Worm (Caenorhabditis elegans) whole organism, L1 larva: Measurements from ENCODE around the gene dhs-6.

Source experiments
- C16A3.4 ChIP-seq: fragments of 150-350 bp; optimal IDR thresholded peaks from 2 replicates; lab custom pipeline; 2014; ENCODE audit warnings: missing biosample characterization, missing genetic modification characterization
- C34B4.2 ChIP-seq: sonication (generic microtip); optimal IDR thresholded peaks from 2 replicates; lab custom pipeline; 2017; ENCODE audit warnings: mild to moderate bottlenecking, missing genetic modification characterization, missing compliant biosample characterization
- F16B12.6 ChIP-seq: fragments of 150-350 bp; optimal IDR thresholded peaks from 2 replicates; lab custom pipeline; 2014; ENCODE audit warnings: missing biosample characterization, missing genetic modification characterization
- Y116A8C.19 ChIP-seq: sonication (generic microtip); optimal IDR thresholded peaks from 2 replicates; lab custom pipeline; 2016; ENCODE audit warnings: missing compliant biosample characterization, missing genetic modification characterization, borderline replicate concordance
- aha-1 ChIP-seq: fragments of 150-350 bp; optimal IDR thresholded peaks from 2 replicates; lab custom pipeline; 2014; ENCODE audit warnings: missing biosample characterization, missing genetic modification characterization
- alr-1 ChIP-seq: fragments of 200-800 bp; sonication (Bioruptor generic); optimal IDR thresholded peaks from 2 replicates; lab custom pipeline; 2018; ENCODE audit warnings: borderline replicate concordance, mild to moderate bottlenecking, missing genetic modification characterization, missing compliant biosample characterization
- aly-2 ChIP-seq: fragments of 150-350 bp; optimal IDR thresholded peaks from 2 replicates; lab custom pipeline; 2014; ENCODE audit warnings: missing biosample characterization, missing genetic modification characterization
- ceh-63 ChIP-seq: fragments of 200-800 bp; sonication (Bioruptor generic); optimal IDR thresholded peaks from 2 replicates; lab custom pipeline; 2018; ENCODE audit warnings: mild to moderate bottlenecking, missing genetic modification characterization, missing compliant biosample characterization
- ceh-8 ChIP-seq: fragments of 200-800 bp; sonication (Bioruptor generic); optimal IDR thresholded peaks from 2 replicates; lab custom pipeline; 2018; ENCODE audit warnings: mild to moderate bottlenecking, missing genetic modification characterization, moderate library complexity, missing compliant biosample characterization
- ceh-82 ChIP-seq, 3 experiments: fragments of 150-350 bp in 1 of 3; sonication (generic microtip) in 2 of 3; optimal IDR thresholded peaks; 2 replicates each; lab custom pipeline; 2014 to 2017; ENCODE audit warnings: missing biosample characterization in 3 of 3, missing genetic modification characterization in 3 of 3
- ceh-88 ChIP-seq: fragments of 200-800 bp; sonication (Bioruptor generic); IDR thresholded peaks from 2 replicates; pipeline ENCODE4 v1.3.6; 2022; ENCODE audit warnings: missing genetic modification characterization, missing compliant biosample characterization
- ceh-90 ChIP-seq: sonication (generic microtip); optimal IDR thresholded peaks from 2 replicates; lab custom pipeline; 2016; ENCODE audit warnings: missing genetic modification characterization, missing compliant biosample characterization
- ces-1 ChIP-seq: fragments of 150-350 bp; optimal IDR thresholded peaks from 2 replicates; lab custom pipeline; 2014; ENCODE audit warnings: missing biosample characterization, missing genetic modification reagents, missing genetic modification characterization
- dsc-1 ChIP-seq: sonication (generic microtip); optimal IDR thresholded peaks from 2 replicates; lab custom pipeline; 2016; ENCODE audit warnings: mild to moderate bottlenecking, missing genetic modification characterization, missing compliant biosample characterization
- efl-3 ChIP-seq: fragments of 200-800 bp; sonication (Bioruptor generic); optimal IDR thresholded peaks from 2 replicates; lab custom pipeline; 2018; ENCODE audit warnings: mild to moderate bottlenecking, missing genetic modification characterization, missing compliant biosample characterization
- elt-3 ChIP-seq, 6 experiments: fragments of 150-350 bp in 1 of 6; sonication (generic microtip); optimal IDR thresholded peaks; 2 replicates each; lab custom pipeline; 2017 to 2018; ENCODE audit warnings: missing biosample characterization in 6 of 6, missing genetic modification characterization in 6 of 6, inconsistent platforms in 1 of 6
- fkh-10 ChIP-seq: sonication (generic microtip); optimal IDR thresholded peaks from 2 replicates; lab custom pipeline; 2017; ENCODE audit warnings: missing biosample characterization, missing genetic modification reagents, missing genetic modification characterization
- fkh-4 ChIP-seq: sonication (generic microtip); optimal IDR thresholded peaks from 2 replicates; lab custom pipeline; 2016; ENCODE audit warnings: missing compliant biosample characterization, missing genetic modification characterization, borderline replicate concordance
- hlh-4 ChIP-seq: sonication (generic microtip); optimal IDR thresholded peaks from 2 replicates; lab custom pipeline; 2016; ENCODE audit warnings: mild to moderate bottlenecking, missing genetic modification characterization, missing compliant biosample characterization
- irx-1 ChIP-seq: sonication (generic microtip); optimal IDR thresholded peaks from 2 replicates; lab custom pipeline; 2016; ENCODE audit warnings: missing genetic modification characterization, missing compliant biosample characterization
- lin-14 ChIP-seq: fragments of 200-800 bp; sonication (Bioruptor generic); optimal IDR thresholded peaks from 2 replicates; lab custom pipeline; 2018; ENCODE audit warnings: mild to moderate bottlenecking, missing genetic modification characterization, moderate library complexity, missing compliant biosample characterization
- lin-15B ChIP-seq: fragments of 150-350 bp; sonication (generic microtip); optimal IDR thresholded peaks from 3 replicates; lab custom pipeline; 2014; ENCODE audit warnings: missing biosample characterization, missing genetic modification characterization
- lin-39 ChIP-seq: fragments of 150-350 bp; optimal IDR thresholded peaks from 2 replicates; lab custom pipeline; 2014; ENCODE audit warnings: missing biosample characterization, missing genetic modification reagents, missing genetic modification characterization
- lir-3 ChIP-seq: sonication (generic microtip); optimal IDR thresholded peaks from 2 replicates; lab custom pipeline; 2016; ENCODE audit warnings: mild to moderate bottlenecking, missing genetic modification characterization, moderate library complexity, missing compliant biosample characterization; ENCODE audit not compliant: poor library complexity
- mab-9 ChIP-seq: fragments of 200-800 bp; sonication (Bioruptor generic); IDR thresholded peaks from 2 replicates; pipeline ENCODE4 v1.3.6; 2022; ENCODE audit warnings: missing genetic modification reagents, missing genetic modification characterization, missing compliant biosample characterization
- mdl-1 ChIP-seq, 2 experiments: fragments of 150-350 bp; optimal IDR thresholded peaks; 2 replicates each; lab custom pipeline; 2014 to 2017; ENCODE audit warnings: missing biosample characterization in 2 of 2, missing genetic modification characterization in 2 of 2, inconsistent platforms in 1 of 2
- mep-1 ChIP-seq: fragments of 150-350 bp; optimal IDR thresholded peaks from 2 replicates; lab custom pipeline; 2014; ENCODE audit warnings: missing biosample characterization, missing genetic modification characterization
- nhr-12 ChIP-seq: sonication (generic microtip); optimal IDR thresholded peaks from 2 replicates; lab custom pipeline; 2017; ENCODE audit warnings: missing biosample characterization, missing genetic modification characterization
- nhr-19 ChIP-seq: fragments of 200-800 bp; sonication (Bioruptor generic); conservative IDR thresholded peaks from 2 replicates; pipeline ENCODE4 v1.3.6; 2022; ENCODE audit warnings: missing genetic modification characterization, missing compliant biosample characterization
- nhr-237 ChIP-seq: fragments of 150-350 bp; optimal IDR thresholded peaks from 2 replicates; lab custom pipeline; 2014; ENCODE audit warnings: missing biosample characterization, missing genetic modification characterization
- nhr-28 ChIP-seq: fragments of 150-350 bp; optimal IDR thresholded peaks from 2 replicates; lab custom pipeline; 2014; ENCODE audit warnings: missing biosample characterization, missing genetic modification characterization
- nhr-71 ChIP-seq: sonication (generic microtip); optimal IDR thresholded peaks from 2 replicates; lab custom pipeline; 2016; ENCODE audit warnings: mild to moderate bottlenecking, missing genetic modification characterization, moderate library complexity, missing compliant biosample characterization
- nhr-77 ChIP-seq: fragments of 150-350 bp; optimal IDR thresholded peaks from 2 replicates; lab custom pipeline; 2014; ENCODE audit warnings: missing biosample characterization, missing genetic modification characterization
- nhr-85 ChIP-seq: sonication (generic microtip); peaks from one replicate; lab custom pipeline; 2016; ENCODE audit warnings: missing genetic modification characterization, inconsistent platforms, missing compliant biosample characterization
- nhr-90 ChIP-seq: sonication (generic microtip); optimal IDR thresholded peaks from 2 replicates; lab custom pipeline; 2016; ENCODE audit warnings: mild to moderate bottlenecking, missing genetic modification characterization, missing compliant biosample characterization; ENCODE audit not compliant: poor library complexity
- pag-3 ChIP-seq: sonication (generic microtip); optimal IDR thresholded peaks from 2 replicates; lab custom pipeline; 2017; ENCODE audit warnings: missing genetic modification characterization, mild to moderate bottlenecking, missing compliant biosample characterization, antibody characterized with exemption, borderline replicate concordance; ENCODE audit not compliant: insufficient read depth
- pax-3 ChIP-seq: fragments of 200-800 bp; sonication (Bioruptor generic); optimal IDR thresholded peaks from 2 replicates; lab custom pipeline; 2018; ENCODE audit warnings: mild to moderate bottlenecking, missing genetic modification characterization, moderate library complexity, missing compliant biosample characterization
- snpc-4 ChIP-seq: fragments of 150-350 bp; optimal IDR thresholded peaks from 2 replicates; lab custom pipeline; 2014; ENCODE audit warnings: missing biosample characterization, missing genetic modification characterization
- sox-4 ChIP-seq: sonication (generic microtip); optimal IDR thresholded peaks from 2 replicates; lab custom pipeline; 2016; ENCODE audit warnings: missing genetic modification characterization, missing compliant biosample characterization
- sptf-1 ChIP-seq: fragments of 150-350 bp; optimal IDR thresholded peaks from 2 replicates; lab custom pipeline; 2014; ENCODE audit warnings: missing biosample characterization, missing genetic modification characterization
- sup-37 ChIP-seq: fragments of 200-800 bp; sonication (Bioruptor generic); optimal IDR thresholded peaks from 2 replicates; lab custom pipeline; 2018; ENCODE audit warnings: mild to moderate bottlenecking, missing genetic modification characterization, missing compliant biosample characterization
- tbx-2 ChIP-seq: sonication (generic microtip); optimal IDR thresholded peaks from 2 replicates; lab custom pipeline; 2016; ENCODE audit warnings: missing genetic modification characterization, missing compliant biosample characterization
- tlp-1 ChIP-seq: fragments of 150-350 bp; optimal IDR thresholded peaks from 2 replicates; lab custom pipeline; 2014; ENCODE audit warnings: missing biosample characterization, missing genetic modification characterization
- unc-130 ChIP-seq: fragments of 150-350 bp; optimal IDR thresholded peaks from 2 replicates; lab custom pipeline; 2017; ENCODE audit warnings: missing biosample characterization, missing genetic modification characterization, inconsistent platforms
- unc-30 ChIP-seq: sonication (generic microtip); optimal IDR thresholded peaks from 2 replicates; lab custom pipeline; 2017; ENCODE audit warnings: missing biosample characterization, missing genetic modification characterization
- vab-15 ChIP-seq: sonication (generic microtip); optimal IDR thresholded peaks from 2 replicates; lab custom pipeline; 2017; ENCODE audit warnings: missing genotype, mild to moderate bottlenecking, missing genetic modification characterization, missing compliant biosample characterization
- zag-1 ChIP-seq: fragments of 150-350 bp; optimal IDR thresholded peaks from 2 replicates; lab custom pipeline; 2014; ENCODE audit warnings: missing biosample characterization, missing genetic modification characterization
- zip-4 ChIP-seq: fragments of 200-800 bp; sonication (Bioruptor generic); optimal IDR thresholded peaks from 2 replicates; lab custom pipeline; 2018; ENCODE audit warnings: mild to moderate bottlenecking, missing genetic modification characterization, moderate library complexity, missing compliant biosample characterization
- ztf-4 ChIP-seq: fragments of 150-350 bp; optimal IDR thresholded peaks from 2 replicates; lab custom pipeline; 2014; ENCODE audit warnings: missing biosample characterization, missing genetic modification characterization

The dhs-6 gene

ce11 chrII:5661735-5662177 lies 42.6 kb upstream of the dhs-6 start (continued):
- TF ChIP-seq lin-14 (peak; percentile 88), zip-4 (GFP tag; lab: Kevin White, UChicago) (peak; percentile 45), ceh-88 (peak; percentile 85), lin-15B (no peak), ceh-82 (tag; optimal IDR thresholded peaks at IDR 0.05; lab: Kevin White, UChicago) (peak; percentile 76 to 92 (median 90)), ztf-4 (tag; lab: Kevin White, UChicago) (peak; percentile 98), elt-3 (tag; optimal IDR thresholded peaks at IDR 0.05; lab: Kevin White, UChicago) (peak in 1 of 6 experiments; percentile 43), zag-1 (tag; lab: Kevin White, UChicago) (peak; percentile 74), dsc-1 (tag; lab: Kevin White, UChicago) (peak; percentile 76), sox-4 (peak; percentile 48), lin-39 (no peak), pax-3 (tag; lab: Kevin White, UChicago) (peak; percentile 86), irx-1 (tag; lab: Kevin White, UChicago) (peak; percentile 23), hlh-4 (tag; lab: Kevin White, UChicago) (no peak), nhr-77 (tag; lab: Kevin White, UChicago) (peak; percentile 83), snpc-4 (tag; lab: Kevin White, UChicago) (peak; percentile 58), nhr-237 (peak; percentile 47), tlp-1 (tag; lab: Kevin White, UChicago) (no peak), mdl-1 (tag; optimal IDR thresholded peaks at IDR 0.05; lab: Kevin White, UChicago) (peak in 1 of 2 experiments; percentile 53), aly-2 (tag; lab: Kevin White, UChicago) (peak; percentile 66), C16A3.4 (peak; percentile 85), sup-37 (no peak), ceh-90 (tag; lab: Kevin White, UChicago) (no peak), sptf-1 (tag; lab: Kevin White, UChicago) (no peak), F16B12.6 (tag; lab: Kevin White, UChicago) (peak; percentile 31), ceh-63 (GFP tag; lab: Kevin White, UChicago) (no peak), ceh-8 (peak; percentile 21), nhr-85 (peak; percentile 88), nhr-28 (no peak), unc-130 (tag; lab: Kevin White, UChicago) (peak; percentile 5), fkh-4 (peak; percentile 26), C34B4.2 (tag; lab: Kevin White, UChicago) (no peak)
- TF ChIP-seq, all 84 proteins: peak for 60

DNA sequence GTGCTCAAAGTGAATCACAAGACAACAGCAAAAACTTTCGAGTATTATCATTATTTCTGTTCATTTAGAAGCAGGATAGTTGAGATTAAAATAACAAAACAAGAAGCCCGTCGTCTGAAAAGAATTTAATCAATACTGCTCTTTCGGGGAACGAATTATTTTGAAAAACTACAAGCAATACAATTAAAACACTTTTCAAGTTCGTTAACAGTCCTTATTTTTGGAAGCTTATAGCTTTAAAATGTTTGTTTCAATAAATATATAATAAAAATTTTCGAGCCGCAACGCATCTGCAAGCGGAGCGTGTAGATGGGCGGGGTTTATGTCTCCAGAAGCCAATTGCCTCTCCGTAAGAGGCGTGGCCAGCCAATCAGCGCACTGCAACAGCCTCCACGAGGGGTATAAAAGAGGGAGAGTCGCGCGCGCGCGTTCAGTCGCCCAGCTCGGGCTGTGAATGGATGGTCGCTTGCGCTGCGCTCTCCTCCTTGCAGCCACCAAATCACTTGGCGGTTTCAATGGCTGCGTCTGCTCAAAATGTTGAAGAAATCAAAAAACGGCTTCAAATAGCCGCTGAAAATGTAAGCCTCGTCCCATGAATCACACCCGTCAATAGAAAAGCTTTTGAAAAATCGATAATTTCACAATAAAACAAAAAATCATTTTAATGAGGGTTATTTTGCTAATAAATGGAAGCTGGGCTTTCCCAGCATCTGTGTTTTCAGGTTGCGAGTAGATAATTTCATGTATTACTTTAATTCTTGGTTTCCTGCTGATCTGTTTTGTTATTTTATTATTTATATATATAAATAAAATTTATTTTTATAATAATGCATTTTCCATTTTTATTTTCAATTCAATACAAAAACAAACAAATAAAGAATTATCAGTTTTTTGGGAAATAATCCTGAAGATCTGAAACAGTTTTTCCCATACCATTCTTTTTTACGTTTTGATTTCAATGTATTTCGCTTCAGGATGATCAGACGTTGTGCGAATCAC lies 41.9 kb upstream of the dhs-6 start, which contains the start of the genes ift-43 and mdt-26:
Gene ift-43 (minus strand): TSS at position 51 of the 999 bp plus-strand sequence.
Gene mdt-26 (plus strand): TSS at position 446 of the 999 bp plus-strand sequence.
- TF ChIP-seq nhr-90 (tag; lab: Kevin White, UChicago): peak; percentile 88
- peak; percentile 53 for TF ChIP-seq lir-3 (tag; lab: Kevin White, UChicago)
- TF ChIP-seq sox-4: peak; percentile 77
- TF ChIP-seq mep-1 (tag; lab: Kevin White, UChicago): peak; percentile 74
- peak; percentile 81 for TF ChIP-seq nhr-19
- no peak for TF ChIP-seq ces-1 (GFP tag; lab: Kevin White, UChicago)
- TF ChIP-seq Y116A8C.19: no peak
- peak; percentile 92 for TF ChIP-seq tbx-2 (tag; lab: Kevin White, UChicago)
- peak; percentile 1 for TF ChIP-seq pag-3 (tag; lab: Kevin White, UChicago)
- TF ChIP-seq aly-2 (tag; lab: Kevin White, UChicago): peak; percentile 44
- TF ChIP-seq fkh-10: peak; percentile 76
- peak; percentile 2 for TF ChIP-seq aha-1 (tag; lab: Kevin White, UChicago)
- no peak for TF ChIP-seq nhr-12 (tag; lab: Kevin White, UChicago)
- TF ChIP-seq vab-15 (tag; lab: Kevin White, UChicago): no peak
- TF ChIP-seq dsc-1 (tag; lab: Kevin White, UChicago): peak; percentile 93
- no peak for TF ChIP-seq tlp-1 (tag; lab: Kevin White, UChicago)
- TF ChIP-seq hlh-4 (tag; lab: Kevin White, UChicago): peak; percentile 20
- no peak for TF ChIP-seq alr-1
- TF ChIP-seq fkh-4: peak; percentile 28
- TF ChIP-seq efl-3 (GFP tag; lab: Kevin White, UChicago): peak; percentile 74
- TF ChIP-seq ceh-88: peak; percentile 71
- no peak for TF ChIP-seq unc-30 (tag; lab: Kevin White, UChicago)
- TF ChIP-seq mab-9: peak; percentile 80
- TF ChIP-seq pax-3 (tag; lab: Kevin White, UChicago): peak; percentile 53
- TF ChIP-seq nhr-71 (tag; lab: Kevin White, UChicago): peak; percentile 93
